Worm (Caenorhabditis elegans) whole organism, L2 larva: Measurements from ENCODE around the gene eef-1B.1.

Experiments used
- Y55F3AM.14 ChIP-seq: fragments of 200-800 bp; sonication (Bioruptor generic); optimal IDR thresholded peaks from 2 replicates; lab custom pipeline; 2018; ENCODE audit warnings: mild to moderate bottlenecking, missing genetic modification characterization, missing compliant biosample characterization
- ZK546.5 ChIP-seq: sonication (generic microtip); optimal IDR thresholded peaks from 2 replicates; lab custom pipeline; 2017; ENCODE audit warnings: missing biosample characterization, missing genetic modification characterization
- alr-1 ChIP-seq: fragments of 150-350 bp; optimal IDR thresholded peaks from 2 replicates; lab custom pipeline; 2014; ENCODE audit warnings: missing biosample characterization, missing genetic modification characterization
- aly-2 ChIP-seq: fragments of 150-350 bp; optimal IDR thresholded peaks from 2 replicates; lab custom pipeline; 2014; ENCODE audit warnings: missing biosample characterization, missing genetic modification characterization
- ama-1 ChIP-seq: fragments of 150-350 bp; optimal IDR thresholded peaks from 2 replicates; lab custom pipeline; 2018; ENCODE audit warnings: inconsistent platforms
- blmp-1 ChIP-seq: sonication (generic microtip); optimal IDR thresholded peaks from 2 replicates; lab custom pipeline; 2017; ENCODE audit warnings: missing genetic modification characterization, mild to moderate bottlenecking, missing compliant biosample characterization, antibody characterized with exemption, moderate library complexity; ENCODE audit not compliant: insufficient read depth
- ceh-16 ChIP-seq: fragments of 150-350 bp; optimal IDR thresholded peaks from 2 replicates; lab custom pipeline; 2014; ENCODE audit warnings: missing biosample characterization, missing genetic modification characterization
- crh-2 ChIP-seq: sonication (generic microtip); optimal IDR thresholded peaks from 2 replicates; lab custom pipeline; 2017; ENCODE audit warnings: missing biosample characterization, missing genetic modification characterization
- dmd-4 ChIP-seq: sonication (generic microtip); optimal IDR thresholded peaks from 2 replicates; lab custom pipeline; 2017; ENCODE audit warnings: missing biosample characterization, missing genetic modification characterization
- elt-1 ChIP-seq: fragments of 150-350 bp; optimal IDR thresholded peaks from 2 replicates; lab custom pipeline; 2014; ENCODE audit warnings: missing biosample characterization, missing genetic modification characterization
- elt-3 ChIP-seq: sonication (generic microtip); optimal IDR thresholded peaks from 2 replicates; lab custom pipeline; 2017; ENCODE audit warnings: missing biosample characterization, missing genetic modification characterization
- gmeb-1 ChIP-seq: fragments of 150-350 bp; optimal IDR thresholded peaks from 2 replicates; lab custom pipeline; 2014; ENCODE audit warnings: missing biosample characterization, missing genetic modification characterization
- lin-11 ChIP-seq: fragments of 150-350 bp; sonication (generic microtip); optimal IDR thresholded peaks from 2 replicates; lab custom pipeline; 2014; ENCODE audit warnings: missing biosample characterization, missing genetic modification characterization, inconsistent platforms, mixed read lengths
- lin-39 ChIP-seq: fragments of 150-350 bp; optimal IDR thresholded peaks from 2 replicates; lab custom pipeline; 2014; ENCODE audit warnings: missing biosample characterization, missing genetic modification reagents, missing genetic modification characterization
- lsy-2 ChIP-seq, 2 experiments: fragments of 150-350 bp in 1 of 2; sonication (generic microtip) in 1 of 2; optimal IDR thresholded peaks; 2 replicates each; lab custom pipeline; 2014 to 2017; ENCODE audit warnings: missing biosample characterization in 2 of 2, missing genetic modification characterization in 2 of 2
- mab-5 ChIP-seq: fragments of 150-350 bp; optimal IDR thresholded peaks from 2 replicates; lab custom pipeline; 2014; ENCODE audit warnings: missing biosample characterization, missing genetic modification characterization
- mbf-1 ChIP-seq: sonication (generic microtip); optimal IDR thresholded peaks from 2 replicates; lab custom pipeline; 2017; ENCODE audit warnings: missing biosample characterization, missing genetic modification characterization
- mdl-1 ChIP-seq, 2 experiments: fragments of 150-350 bp in 1 of 2; sonication (generic microtip) in 1 of 2; optimal IDR thresholded peaks; 2 replicates each; lab custom pipeline; 2017; ENCODE audit warnings: missing biosample characterization in 2 of 2, missing genetic modification characterization in 2 of 2
- nhr-10 ChIP-seq: sonication (generic microtip); optimal IDR thresholded peaks from 2 replicates; lab custom pipeline; 2017; ENCODE audit warnings: missing biosample characterization, missing genetic modification characterization
- nhr-11 ChIP-seq: fragments of 150-350 bp; optimal IDR thresholded peaks from 2 replicates; lab custom pipeline; 2014; ENCODE audit warnings: missing biosample characterization, missing genetic modification characterization
- nhr-129 ChIP-seq: fragments of 150-350 bp; optimal IDR thresholded peaks from 2 replicates; lab custom pipeline; 2014; ENCODE audit warnings: missing biosample characterization, missing genetic modification characterization
- nhr-21 ChIP-seq: fragments of 150-350 bp; optimal IDR thresholded peaks from 2 replicates; lab custom pipeline; 2014; ENCODE audit warnings: missing biosample characterization, missing genetic modification characterization
- nhr-237 ChIP-seq: fragments of 150-350 bp; optimal IDR thresholded peaks from 2 replicates; lab custom pipeline; 2014; ENCODE audit warnings: missing biosample characterization, missing genetic modification characterization
- nhr-25 ChIP-seq: fragments of 150-350 bp; sonication (generic microtip); optimal IDR thresholded peaks from 3 replicates; lab custom pipeline; 2014; ENCODE audit warnings: missing biosample characterization, missing genetic modification characterization
- nhr-6 ChIP-seq: fragments of 150-350 bp; optimal IDR thresholded peaks from 2 replicates; lab custom pipeline; 2014; ENCODE audit warnings: missing biosample characterization, missing genetic modification characterization
- nhr-77 ChIP-seq: fragments of 150-350 bp; optimal IDR thresholded peaks from 2 replicates; lab custom pipeline; 2014; ENCODE audit warnings: missing biosample characterization, missing genetic modification characterization
- peb-1 ChIP-seq: fragments of 150-350 bp; optimal IDR thresholded peaks from 2 replicates; lab custom pipeline; 2014; ENCODE audit warnings: missing biosample characterization, missing genetic modification characterization
- skn-1 ChIP-seq: sonication (generic microtip); optimal IDR thresholded peaks from 2 replicates; lab custom pipeline; 2017; ENCODE audit warnings: missing biosample characterization, missing genetic modification characterization
- sma-3 ChIP-seq: sonication (generic microtip); optimal IDR thresholded peaks from 2 replicates; lab custom pipeline; 2016; ENCODE audit warnings: missing genetic modification reagents, missing genetic modification characterization, missing compliant biosample characterization
- sma-9 ChIP-seq, 2 experiments: fragments of 150-350 bp in 1 of 2; sonication (generic microtip) in 1 of 2; optimal IDR thresholded peaks; 2 replicates each; lab custom pipeline; 2014 to 2016; ENCODE audit warnings: missing genetic modification characterization in 2 of 2, mild to moderate bottlenecking in 1 of 2, missing biosample characterization in 1 of 2, missing compliant biosample characterization in 1 of 2, missing genetic modification reagents in 1 of 2, moderate library complexity in 1 of 2
- unc-39 ChIP-seq: fragments of 150-350 bp; optimal IDR thresholded peaks from 2 replicates; lab custom pipeline; 2014; ENCODE audit warnings: missing biosample characterization, missing genetic modification characterization
- unc-62 ChIP-seq: fragments of 150-350 bp; optimal IDR thresholded peaks from 2 replicates; lab custom pipeline; 2014; ENCODE audit warnings: missing biosample characterization, missing genetic modification reagents, missing genetic modification characterization
- zag-1 ChIP-seq: fragments of 150-350 bp; optimal IDR thresholded peaks from 2 replicates; lab custom pipeline; 2014; ENCODE audit warnings: missing biosample characterization, missing genetic modification characterization
- ztf-4 ChIP-seq: fragments of 150-350 bp; optimal IDR thresholded peaks from 2 replicates; lab custom pipeline; 2014; ENCODE audit warnings: missing biosample characterization, missing genetic modification characterization

eef-1B.1 gene

ce11 chrIII:8020823-8021332, 47.7 kb upstream of the eef-1B.1 start, which contains the start of gene lin-36 (continued):
- no peak for TF ChIP-seq elt-1
- peak; percentile 44 for TF ChIP-seq skn-1 (tag; lab: Kevin White, UChicago)
- peak; percentile 58 for TF ChIP-seq ceh-16 (tag; lab: Kevin White, UChicago)
- TF ChIP-seq sma-9 (GFP tag; optimal IDR thresholded peaks at IDR 0.05; lab: Kevin White, UChicago): peak; percentile 71
- no peak for TF ChIP-seq sma-9 (tag; optimal IDR thresholded peaks at IDR 0.05; lab: Kevin White, UChicago)
- TF ChIP-seq sma-3: peak; percentile 73
- no peak for TF ChIP-seq lin-39 (tag; lab: Kevin White, UChicago)
- TF ChIP-seq unc-62 (GFP tag; lab: Kevin White, UChicago): no peak
- TF ChIP-seq nhr-10 (tag; lab: Kevin White, UChicago): no peak
- TF ChIP-seq nhr-237 (tag; lab: Kevin White, UChicago): peak; percentile 7
- no peak for TF ChIP-seq dmd-4 (tag; lab: Kevin White, UChicago)
- TF ChIP-seq zag-1: peak; percentile 16
- TF ChIP-seq ama-1 (lab: Kevin White, UChicago): no peak
- TF ChIP-seq elt-3 (tag; lab: Kevin White, UChicago): no peak
- peak; percentile 58 for TF ChIP-seq nhr-21 (tag; lab: Kevin White, UChicago)
- TF ChIP-seq nhr-25 (tag; lab: Kevin White, UChicago): peak; percentile 74
- no peak for TF ChIP-seq blmp-1 (tag; lab: Kevin White, UChicago)
- peak; percentile 51 for TF ChIP-seq lin-11
- no peak for TF ChIP-seq mdl-1 (tag; optimal IDR thresholded peaks at IDR 0.05; lab: Kevin White, UChicago)
- TF ChIP-seq nhr-11: no peak

ce11 chrIII:8017053-8017452, 43.9 kb upstream of the eef-1B.1 start:
- TF ChIP-seq zag-1 (no peak), peb-1 (tag; lab: Kevin White, UChicago) (no peak), ZK546.5 (no peak), alr-1 (no peak)

ce11 chrIII:8016438-8016837, 43.3 kb upstream of the eef-1B.1 start, which contains the start of gene F44B9.5:
Gene F44B9.5 (minus strand): TSS chrIII:8016538.
- TF ChIP-seq mab-5 (no peak), gmeb-1 (no peak), unc-39 (tag; lab: Kevin White, UChicago) (no peak), nhr-77 (tag; lab: Kevin White, UChicago) (no peak), elt-1 (no peak), Y55F3AM.14 (GFP tag; lab: Kevin White, UChicago) (no peak)

- TF ChIP-seq lsy-2 (tag; optimal IDR thresholded peaks at IDR 0.05; lab: Kevin White, UChicago): no peak
- TF ChIP-seq unc-62 (GFP tag; lab: Kevin White, UChicago): no peak
- no peak for TF ChIP-seq nhr-21 (tag; lab: Kevin White, UChicago)
- no peak for TF ChIP-seq lin-11
- TF ChIP-seq mab-5: no peak
- TF ChIP-seq mbf-1: no peak
- no peak for TF ChIP-seq nhr-25 (tag; lab: Kevin White, UChicago)
- no peak for TF ChIP-seq nhr-237 (tag; lab: Kevin White, UChicago)
- no peak for TF ChIP-seq crh-2 (tag; lab: Kevin White, UChicago)
Measured at ce11 chrIII:8013582-8013981, 40.4 kb upstream of the eef-1B.1 start.

- TF ChIP-seq aly-2 (tag; lab: Kevin White, UChicago) (no peak), Y55F3AM.14 (GFP tag; lab: Kevin White, UChicago) (no peak), nhr-129 (peak; percentile 55), ztf-4 (tag; lab: Kevin White, UChicago) (no peak), nhr-6 (tag; lab: Kevin White, UChicago) (no peak), dmd-4 (tag; lab: Kevin White, UChicago) (no peak)
- TF ChIP-seq, all 48 proteins: peak for 1
Measured at ce11 chrIII:8010260-8010822, 37.2 kb upstream of the eef-1B.1 start, which contains the start of gene cit-1.2. Gene cit-1.2 (plus strand): TSS chrIII:8010772.
